Worm (Caenorhabditis elegans): ENCODE data around the gene lido-14.

Gene lido-14

ce11 chrII:3327104-3327503 lies 31.8 kb upstream of the lido-14 start, which contains the start of gene Y46D2A.3:
Gene Y46D2A.3, minus strand, starts transcription at chrII:3327204.
- TF ChIP-seq ceh-31 (tag; optimal IDR thresholded peaks at IDR 0.05) (no peak), unc-42 (tag; optimal IDR thresholded peaks at IDR 0.05) (no peak), ama-1 (optimal IDR thresholded peaks at IDR 0.05) (no peak), pax-1 (tag; optimal IDR thresholded peaks at IDR 0.05) (no peak), syd-9 (tag; optimal IDR thresholded peaks at IDR 0.05) (no peak), unc-3 (GFP tag; conservative IDR thresholded peaks at IDR 0.05) (no peak), unc-3 (tag; optimal IDR thresholded peaks at IDR 0.05) (no peak), T23F11.4 (GFP tag; optimal IDR thresholded peaks at IDR 0.05) (no peak), ceh-6 (GFP tag; optimal IDR thresholded peaks at IDR 0.05) (no peak), hlh-8 (tag; optimal IDR thresholded peaks at IDR 0.05) (no peak), unc-86 (tag; optimal IDR thresholded peaks at IDR 0.05) (no peak), unc-55 (GFP tag; optimal IDR thresholded peaks at IDR 0.05) (no peak), pag-3 (tag; optimal IDR thresholded peaks at IDR 0.05; ENCODE audit: borderline replicate concordance) (no peak), ceh-9 (tag; optimal IDR thresholded peaks at IDR 0.05) (no peak), eyg-1 (tag; optimal IDR thresholded peaks at IDR 0.05) (no peak), elt-4 (tag; optimal IDR thresholded peaks at IDR 0.05) (no peak), ahr-1 (tag; optimal IDR thresholded peaks at IDR 0.05) (no peak), madf-2 (tag; optimal IDR thresholded peaks at IDR 0.05) (no peak), ttx-3 (tag; optimal IDR thresholded peaks at IDR 0.05) (no peak), mec-3 (tag; optimal IDR thresholded peaks at IDR 0.05; ENCODE audit: borderline replicate concordance) (no peak)

ce11 chrII:3332039-3332438 lies 26.9 kb upstream of the lido-14 start, which contains the start of gene irld-27:
Gene irld-27, plus strand, starts transcription at chrII:3332339.
- no peak for TF ChIP-seq pha-2 (tag; optimal IDR thresholded peaks at IDR 0.05)
- TF ChIP-seq unc-55 (GFP tag; optimal IDR thresholded peaks at IDR 0.05) = no peak
- no peak for TF ChIP-seq lin-11 (tag; optimal IDR thresholded peaks at IDR 0.05)
- TF ChIP-seq ttx-3 (tag; optimal IDR thresholded peaks at IDR 0.05) = no peak
- TF ChIP-seq dmd-4 (tag; optimal IDR thresholded peaks at IDR 0.05; ENCODE audit: borderline replicate concordance) = no peak
- no peak for TF ChIP-seq F13H6.1 (tag; optimal IDR thresholded peaks at IDR 0.05)
- no peak for TF ChIP-seq ceh-48 (tag; optimal IDR thresholded peaks at IDR 0.05)
- TF ChIP-seq ceh-6 (GFP tag; optimal IDR thresholded peaks at IDR 0.05) = no peak
- TF ChIP-seq ahr-1 (tag; optimal IDR thresholded peaks at IDR 0.05) = no peak
- TF ChIP-seq tbx-2 (tag; optimal IDR thresholded peaks at IDR 0.05) = no peak
- no peak for TF ChIP-seq ceh-18 (tag; optimal IDR thresholded peaks at IDR 0.05)
- TF ChIP-seq dve-1 (tag; optimal IDR thresholded peaks at IDR 0.05) = no peak
- no peak for TF ChIP-seq ceh-45 (GFP tag; IDR thresholded peaks at IDR 0.05)

ce11 chrII:3337039-3337438 lies 21.9 kb upstream of the lido-14 start, which contains the start of gene F14D2.19:
Gene F14D2.19, minus strand, starts transcription at chrII:3337139.
- TF ChIP-seq ahr-1 (tag; optimal IDR thresholded peaks at IDR 0.05) = no peak

- TF ChIP-seq elt-4 (tag; optimal IDR thresholded peaks at IDR 0.05) (no peak), ama-1 (optimal IDR thresholded peaks at IDR 0.05) (no peak), unc-42 (tag; optimal IDR thresholded peaks at IDR 0.05) (no peak), ref-2 (tag; optimal IDR thresholded peaks at IDR 0.05) (no peak), che-1 (tag; optimal IDR thresholded peaks at IDR 0.05) (no peak), unc-3 (GFP tag; conservative IDR thresholded peaks at IDR 0.05) (no peak), unc-3 (tag; optimal IDR thresholded peaks at IDR 0.05) (no peak), hlh-30 (tag; optimal IDR thresholded peaks at IDR 0.05; ENCODE audit: insufficient read depth) (no peak), unc-55 (GFP tag; optimal IDR thresholded peaks at IDR 0.05) (no peak), Y22D7AL.16 (tag; optimal IDR thresholded peaks at IDR 0.05) (no peak)
Measured at ce11 chrII:3338556-3338955, 20.4 kb upstream of the lido-14 start, which contains the start of gene F14D2.7. Gene F14D2.7, minus strand, starts transcription at chrII:3338656.

- TF ChIP-seq unc-55 (GFP tag; optimal IDR thresholded peaks at IDR 0.05) (no peak), ceh-24 (tag; optimal IDR thresholded peaks at IDR 0.05) (no peak), pha-2 (tag; optimal IDR thresholded peaks at IDR 0.05) (no peak), gmeb-2 (tag; optimal IDR thresholded peaks at IDR 0.05) (no peak), ref-2 (tag; optimal IDR thresholded peaks at IDR 0.05) (no peak), ama-1 (optimal IDR thresholded peaks at IDR 0.05) (no peak), T23F11.4 (GFP tag; optimal IDR thresholded peaks at IDR 0.05) (no peak), fkh-10 (GFP tag; optimal IDR thresholded peaks at IDR 0.05) (no peak), hlh-13 (GFP tag; optimal IDR thresholded peaks at IDR 0.05) (no peak)
Measured at ce11 chrII:3340251-3340650, 18.7 kb upstream of the lido-14 start, which contains the start of gene F14D2.5. Gene F14D2.5, plus strand, starts transcription at chrII:3340551.

All from whole organism, late embryonic.